Worm (Caenorhabditis elegans) whole organism, L4 larva: ENCODE data around the gene taf-8.

Source experiments
- D1046.2 ChIP-seq: fragments of 200-800 bp; sonication (Bioruptor generic); IDR thresholded peaks from 2 replicates; pipeline ENCODE4 v1.3.6; 2022; ENCODE audit warnings: missing genetic modification characterization, missing compliant biosample characterization
- F10B5.3 ChIP-seq: sonication (generic microtip); optimal IDR thresholded peaks from 2 replicates; lab custom pipeline; 2016; ENCODE audit warnings: mild to moderate bottlenecking, missing genetic modification characterization, missing compliant biosample characterization
- F26F4.8 ChIP-seq: fragments of 200-800 bp; sonication (Bioruptor generic); conservative IDR thresholded peaks from 2 replicates; pipeline ENCODE4 v1.3.6; 2022; ENCODE audit warnings: missing genetic modification characterization, missing compliant biosample characterization
- F37D6.2 ChIP-seq: sonication (generic microtip); optimal IDR thresholded peaks from 2 replicates; lab custom pipeline; 2016; ENCODE audit warnings: mild to moderate bottlenecking, missing genetic modification characterization, missing compliant biosample characterization
- T20F7.1 ChIP-seq: fragments of 200-800 bp; sonication (Bioruptor generic); optimal IDR thresholded peaks from 2 replicates; lab custom pipeline; 2018; ENCODE audit warnings: mild to moderate bottlenecking, missing genetic modification characterization, missing compliant biosample characterization
- ama-1 ChIP-seq: fragments of 150-350 bp; optimal IDR thresholded peaks from 2 replicates; lab custom pipeline; 2014; ENCODE audit warnings: inconsistent platforms, mixed read lengths
- ceh-28 ChIP-seq: fragments of 150-350 bp; optimal IDR thresholded peaks from 2 replicates; lab custom pipeline; 2014; ENCODE audit warnings: missing biosample characterization, missing genetic modification reagents, missing genetic modification characterization
- ceh-62 ChIP-seq: sonication (generic microtip); optimal IDR thresholded peaks from 2 replicates; lab custom pipeline; 2017; ENCODE audit warnings: missing biosample characterization, missing genetic modification characterization
- cey-2 ChIP-seq: sonication (generic microtip); optimal IDR thresholded peaks from 3 replicates; lab custom pipeline; 2017; ENCODE audit warnings: missing genetic modification characterization, mild to moderate bottlenecking, missing compliant biosample characterization, antibody characterized with exemption, borderline replicate concordance; ENCODE audit not compliant: insufficient read depth
- ctbp-1 ChIP-seq: fragments of 200-800 bp; sonication (Bioruptor generic); IDR thresholded peaks from 2 replicates; pipeline ENCODE4 v1.3.6; 2022; ENCODE audit warnings: missing genetic modification reagents, missing genetic modification characterization, missing compliant biosample characterization
- daf-16 ChIP-seq, 3 experiments: sonication (generic microtip); optimal IDR thresholded peaks; 2 replicates each; lab custom pipeline; 2016 to 2017; ENCODE audit warnings: missing genetic modification characterization in 3 of 3, missing genetic modification reagents in 3 of 3, mild to moderate bottlenecking in 2 of 3, missing compliant biosample characterization in 2 of 3, missing biosample characterization in 1 of 3, moderate library complexity in 1 of 3
- dpl-1 ChIP-seq: fragments of 150-350 bp; optimal IDR thresholded peaks from 2 replicates; lab custom pipeline; 2014; ENCODE audit warnings: missing biosample characterization, missing genetic modification reagents, missing genetic modification characterization
- egl-27 ChIP-seq: sonication (generic microtip); optimal IDR thresholded peaks from 3 replicates; lab custom pipeline; 2017; ENCODE audit warnings: missing biosample characterization, missing genetic modification reagents, missing genetic modification characterization
- hlh-11 ChIP-seq: fragments of 200-800 bp; sonication (Bioruptor generic); optimal IDR thresholded peaks from 2 replicates; lab custom pipeline; 2018; ENCODE audit warnings: mild to moderate bottlenecking, missing genetic modification characterization, missing compliant biosample characterization
- hlh-30 ChIP-seq: sonication (generic microtip); optimal IDR thresholded peaks from 2 replicates; lab custom pipeline; 2017; ENCODE audit warnings: antibody characterized with exemption, mild to moderate bottlenecking, missing genetic modification characterization, missing compliant biosample characterization; ENCODE audit not compliant: insufficient read depth
- hmg-1.1 ChIP-seq: fragments of 200-800 bp; sonication (Bioruptor generic); IDR thresholded peaks from 2 replicates; pipeline ENCODE4 v1.3.6; 2022; ENCODE audit warnings: missing genetic modification reagents, missing genetic modification characterization, missing compliant biosample characterization
- jun-1 ChIP-seq: fragments of 150-350 bp; optimal IDR thresholded peaks from 2 replicates; lab custom pipeline; 2014; ENCODE audit warnings: missing biosample characterization, missing genetic modification reagents, missing genetic modification characterization
- lin-15B ChIP-seq: fragments of 150-350 bp; sonication (generic microtip); optimal IDR thresholded peaks from 3 replicates; lab custom pipeline; 2014; ENCODE audit warnings: missing biosample characterization, missing genetic modification characterization
- lsy-2 ChIP-seq, 2 experiments: fragments of 150-350 bp in 1 of 2; sonication (generic microtip) in 1 of 2; optimal IDR thresholded peaks; 2 replicates each; lab custom pipeline; 2014 to 2017; ENCODE audit warnings: missing biosample characterization in 2 of 2, missing genetic modification characterization in 2 of 2
- madf-9 ChIP-seq: fragments of 200-800 bp; sonication (Bioruptor generic); conservative IDR thresholded peaks from 2 replicates; pipeline ENCODE4 v1.3.6; 2022; ENCODE audit warnings: missing genetic modification reagents, missing genetic modification characterization, missing compliant biosample characterization
- mdt-29 ChIP-seq: fragments of 200-800 bp; sonication (Bioruptor generic); IDR thresholded peaks from 2 replicates; pipeline ENCODE4 v1.3.6; 2022; ENCODE audit warnings: missing genetic modification reagents, missing genetic modification characterization, missing compliant biosample characterization
- nhr-11 ChIP-seq: fragments of 150-350 bp; optimal IDR thresholded peaks from 2 replicates; lab custom pipeline; 2014; ENCODE audit warnings: missing biosample characterization, missing genetic modification characterization
- nhr-28 ChIP-seq: fragments of 150-350 bp; optimal IDR thresholded peaks from 2 replicates; lab custom pipeline; 2014; ENCODE audit warnings: missing biosample characterization, missing genetic modification characterization
- php-3 ChIP-seq: fragments of 200-800 bp; sonication (Bioruptor generic); IDR thresholded peaks from 2 replicates; pipeline ENCODE4 v1.3.6; 2022; ENCODE audit warnings: missing genetic modification reagents, missing genetic modification characterization, missing compliant biosample characterization
- pqm-1 ChIP-seq: sonication (generic microtip); optimal IDR thresholded peaks from 2 replicates; lab custom pipeline; 2017; ENCODE audit warnings: missing biosample characterization, missing genetic modification characterization
- saeg-2 ChIP-seq: fragments of 200-800 bp; sonication (Bioruptor generic); IDR thresholded peaks from 2 replicates; pipeline ENCODE4 v1.3.6; 2022; ENCODE audit warnings: missing genetic modification reagents, missing genetic modification characterization, missing compliant biosample characterization
- snpc-4 ChIP-seq: fragments of 150-350 bp; optimal IDR thresholded peaks from 2 replicates; lab custom pipeline; 2014; ENCODE audit warnings: missing biosample characterization, missing genetic modification characterization
- unc-39 ChIP-seq: sonication (generic microtip); optimal IDR thresholded peaks from 2 replicates; lab custom pipeline; 2017; ENCODE audit warnings: missing biosample characterization, missing genetic modification characterization
- unc-62 ChIP-seq, 3 experiments: fragments of 150-350 bp in 1 of 3; sonication (generic microtip); optimal IDR thresholded peaks in 2 of 3; peaks in 1 of 3; 1 replicate in 1 of 3; 2 replicates in 2 of 3; lab custom pipeline; 2014 to 2017; ENCODE audit warnings: missing biosample characterization in 3 of 3, missing genetic modification characterization in 3 of 3, missing genetic modification reagents in 3 of 3, missing genotype in 1 of 3
- zfp-3 ChIP-seq: fragments of 200-800 bp; sonication (Bioruptor generic); conservative IDR thresholded peaks from 2 replicates; pipeline ENCODE4 v1.3.6; 2022; ENCODE audit warnings: missing genetic modification reagents, missing genetic modification characterization, missing compliant biosample characterization
- zip-11 ChIP-seq: fragments of 200-800 bp; sonication (Bioruptor generic); IDR thresholded peaks from 2 replicates; pipeline ENCODE4 v1.3.6; 2022; ENCODE audit warnings: missing genetic modification characterization, missing compliant biosample characterization
- ztf-7 ChIP-seq: fragments of 150-350 bp; optimal IDR thresholded peaks from 2 replicates; lab custom pipeline; 2014; ENCODE audit warnings: missing biosample characterization, missing genetic modification characterization

taf-8 gene

DNA sequence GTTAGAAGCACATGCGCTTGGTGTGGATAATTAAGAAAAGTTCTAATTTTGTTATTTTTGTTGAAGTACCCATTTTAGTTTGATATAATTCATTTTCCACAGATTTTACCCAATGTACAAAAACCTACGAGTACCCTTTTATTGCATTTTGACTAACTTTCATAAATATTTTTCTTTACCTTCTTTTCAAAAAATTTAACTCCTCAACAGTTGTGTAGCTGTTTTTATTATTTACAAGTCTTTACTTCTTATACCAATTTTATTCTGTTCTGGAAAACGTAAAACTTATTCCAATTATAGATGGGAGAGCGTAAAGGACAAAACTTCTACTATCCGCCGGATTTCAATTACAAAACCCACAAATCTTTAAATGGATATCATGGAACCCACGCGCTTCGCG lies 19.9 kb upstream of the taf-8 start, which contains the start of gene ZK1307.9 (continued):
- no peak for TF ChIP-seq hlh-11 (tag; lab: Kevin White, UChicago)
- TF ChIP-seq T20F7.1 (GFP tag; lab: Kevin White, UChicago), result no peak

DNA sequence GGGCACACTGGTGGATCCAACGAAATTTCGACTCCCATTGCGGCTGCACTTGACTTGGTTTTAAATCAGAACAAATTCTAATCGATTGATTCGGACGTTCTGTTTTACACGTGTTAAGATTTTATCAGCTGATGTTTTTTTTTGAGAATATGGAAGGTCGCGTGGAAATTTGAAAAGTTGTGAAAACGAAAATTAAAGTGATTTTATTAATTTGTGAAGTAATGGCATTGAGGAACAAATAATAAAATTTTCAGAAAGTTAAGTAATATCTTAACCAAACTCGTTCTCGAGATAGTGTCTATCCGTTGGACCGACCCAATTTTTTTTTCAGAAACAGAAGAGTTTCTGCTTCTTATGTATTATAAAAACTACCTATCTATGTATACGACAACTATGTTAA lies 17.4 kb upstream of the taf-8 start, which contains the start of gene ZK1307.4:
ZK1307.4 (minus strand) TSS at position 101 of the 400 bp plus-strand sequence.
- TF ChIP-seq saeg-2 (no peak), ztf-7 (tag; lab: Kevin White, UChicago) (no peak), madf-9 (GFP tag; lab: Robert Waterston, UW) (no peak), jun-1 (no peak), nhr-11 (tag; lab: Kevin White, UChicago) (no peak), mdt-29 (GFP tag; lab: Robert Waterston, UW) (no peak), D1046.2 (GFP tag; lab: Robert Waterston, UW) (no peak), F10B5.3 (tag; lab: Kevin White, UChicago) (no peak), zfp-3 (no peak), daf-16 (GFP tag; optimal IDR thresholded peaks at IDR 0.05; lab: Kevin White, UChicago) (no peak), daf-16 (tag; optimal IDR thresholded peaks at IDR 0.05; lab: Kevin White, UChicago) (no peak), hmg-1.1 (GFP tag; lab: Robert Waterston, UW) (no peak), ctbp-1 (GFP tag; lab: Robert Waterston, UW) (no peak)
- TF ChIP-seq, all 104 proteins: peak for 0

- TF ChIP-seq lsy-2 (tag; optimal IDR thresholded peaks at IDR 0.05; lab: Kevin White, UChicago), result no peak
- TF ChIP-seq nhr-28 (tag; lab: Kevin White, UChicago), result no peak
- no peak for TF ChIP-seq snpc-4 (tag; lab: Kevin White, UChicago)
- TF ChIP-seq cey-2 (tag; lab: Kevin White, UChicago), result no peak
- TF ChIP-seq zip-11 (GFP tag; lab: Robert Waterston, UW), result no peak
- no peak for TF ChIP-seq ceh-28
- TF ChIP-seq ceh-62 (tag; lab: Kevin White, UChicago), result no peak
- TF ChIP-seq lin-15B (tag; lab: Kevin White, UChicago), result no peak
- no peak for TF ChIP-seq mdt-29 (GFP tag; lab: Robert Waterston, UW)
- TF ChIP-seq F26F4.8 (GFP tag; lab: Robert Waterston, UW), result no peak
- TF ChIP-seq unc-39, result no peak
- TF ChIP-seq egl-27, result no peak
Measured at ce11 chrII:9652919-9653318, 16.2 kb upstream of the taf-8 start, which contains the start of gene ZK1307.3. TSS of gene ZK1307.3 (minus strand) at chrII:9653019.

DNA sequence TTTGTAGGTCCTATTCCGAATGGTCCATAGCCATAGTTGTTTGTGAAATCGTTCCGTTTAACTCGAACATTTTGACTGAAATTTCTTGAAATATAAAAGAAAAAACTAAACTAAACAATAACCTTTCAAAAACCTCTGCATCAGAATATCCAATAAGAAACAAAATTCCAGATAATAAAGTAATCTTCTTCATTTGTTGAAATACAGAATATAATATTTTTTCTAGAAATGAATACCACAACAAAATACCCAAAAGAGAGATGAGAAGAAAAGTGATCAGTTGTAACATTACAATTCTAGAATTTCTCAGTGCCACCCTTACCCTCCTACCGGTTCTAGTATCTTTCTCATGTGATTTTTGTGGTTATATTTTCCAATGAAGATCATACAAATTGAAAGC lies 15.4 kb upstream of the taf-8 start, which contains the start of gene ZK1307.2:
ZK1307.2 (minus strand) TSS at position 274 of the 400 bp plus-strand sequence.
- TF ChIP-seq unc-62 (GFP tag; optimal IDR thresholded peaks at IDR 0.05 in 1 of 2; lab: Kevin White, UChicago) (peak in 1 of 2 experiments; percentile 93), unc-62 (tag; optimal IDR thresholded peaks at IDR 0.05; lab: Kevin White, UChicago) (no peak), php-3 (GFP tag; lab: Robert Waterston, UW) (no peak), ama-1 (lab: Kevin White, UChicago) (no peak)

DNA sequence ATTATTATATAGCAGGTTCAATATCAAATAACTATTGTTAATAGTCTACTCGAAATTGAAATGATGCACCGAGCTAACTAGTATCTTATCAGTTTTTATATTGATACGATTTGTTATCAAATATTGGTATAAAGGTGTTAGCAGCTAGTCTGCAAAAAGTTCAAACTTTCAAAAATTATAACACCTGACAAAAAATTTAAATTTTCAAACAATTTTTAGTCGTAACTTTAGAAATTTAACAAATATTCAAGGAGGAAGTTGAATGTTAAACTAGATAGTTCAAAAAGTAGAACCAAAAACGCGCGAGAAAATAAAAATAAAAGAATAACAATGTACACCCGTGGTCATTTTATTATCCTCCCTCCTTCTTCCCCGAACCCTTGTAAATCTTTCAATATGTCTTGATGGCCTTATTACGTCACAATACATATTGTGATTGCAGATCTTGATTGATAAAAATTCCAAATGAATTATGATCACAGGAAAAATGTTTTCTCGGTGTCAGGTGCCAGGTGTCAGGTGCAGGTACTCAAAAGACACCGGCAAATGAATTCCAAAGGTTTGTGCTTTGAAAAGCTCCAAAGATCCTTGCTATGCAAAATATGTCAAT lies 13.5 kb upstream of the taf-8 start, which contains the start of gene ZK1307.1:
ZK1307.1 (minus strand) TSS at position 51 of the 610 bp plus-strand sequence.
- TF ChIP-seq hlh-30, result peak; percentile 56
- peak; percentile 27 for TF ChIP-seq nhr-28 (tag; lab: Kevin White, UChicago)
- no peak for TF ChIP-seq cey-2 (tag; lab: Kevin White, UChicago)
- TF ChIP-seq F37D6.2 (tag; lab: Kevin White, UChicago), result no peak
- peak; percentile 47 for TF ChIP-seq pqm-1 (tag; lab: Kevin White, UChicago)
- TF ChIP-seq dpl-1 (GFP tag; lab: Kevin White, UChicago), result no peak
- peak; percentile 69 for TF ChIP-seq php-3 (GFP tag; lab: Robert Waterston, UW)
- TF ChIP-seq, all 104 proteins: peak for 4
